Worm (Caenorhabditis elegans) whole organism, mixed stage, embryonic: Measurements from ENCODE around the gene srh-139.

ENCODE experiments used
- blmp-1 ChIP-seq: fragments of 150-350 bp; optimal IDR thresholded peaks from 2 replicates; lab custom pipeline; 2014; ENCODE audit warnings: missing biosample characterization, missing genetic modification characterization
- cnd-1 ChIP-seq: fragments of 200-800 bp; sonication (Bioruptor generic); optimal IDR thresholded peaks from 2 replicates; lab custom pipeline; 2018; ENCODE audit warnings: mild to moderate bottlenecking, missing genetic modification characterization, missing compliant biosample characterization
- hlh-1 ChIP-seq: fragments of 150-350 bp; optimal IDR thresholded peaks from 2 replicates; lab custom pipeline; 2014; ENCODE audit warnings: missing biosample characterization, missing genetic modification reagents, missing genetic modification characterization
- lin-13 ChIP-seq: fragments of 150-350 bp; optimal IDR thresholded peaks from 2 replicates; lab custom pipeline; 2014; ENCODE audit warnings: missing biosample characterization, missing genetic modification characterization
- nhr-76 ChIP-seq: sonication (generic microtip); optimal IDR thresholded peaks from 2 replicates; lab custom pipeline; 2017; ENCODE audit warnings: missing biosample characterization, missing genetic modification characterization
- snpc-4 ChIP-seq: fragments of 150-350 bp; optimal IDR thresholded peaks from 2 replicates; lab custom pipeline; 2014; ENCODE audit warnings: missing biosample characterization, missing genetic modification characterization

DNA sequence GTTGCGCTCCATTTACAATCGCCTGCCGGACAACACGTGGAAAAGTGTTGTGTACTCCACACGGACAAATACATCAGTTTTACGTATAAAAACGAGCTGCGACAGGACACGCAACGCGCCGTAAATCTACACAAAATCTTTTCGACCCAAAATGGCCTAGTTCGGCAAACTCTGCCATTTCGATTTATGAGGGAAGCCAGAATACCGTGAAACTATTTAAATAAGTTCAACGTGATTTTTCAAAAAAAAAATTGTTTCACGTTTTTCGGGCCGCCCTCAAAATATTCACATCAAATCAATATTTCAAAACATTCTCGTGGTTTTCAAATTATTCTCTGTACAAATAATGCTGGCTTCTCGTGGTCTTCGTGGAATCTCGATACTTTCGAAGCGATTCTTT, 43.1 kb downstream of the srh-139 start, which contains the start of gene F36D3.8:
- TF ChIP-seq hlh-1 (tag; lab: Kevin White, UChicago) (no peak), lin-13 (tag; lab: Kevin White, UChicago) (no peak), blmp-1 (tag; lab: Kevin White, UChicago) (no peak), snpc-4 (tag; lab: Kevin White, UChicago) (no peak), nhr-76 (tag; lab: Kevin White, UChicago) (no peak), cnd-1 (no peak)
